Fruit fly (Drosophila melanogaster) whole organism, embryonic: ENCODE results near the gene CG34290.

ENCODE experiments used
- CG10543 ChIP-seq: fragments of 200-800 bp; sonication (Bioruptor generic); optimal IDR thresholded peaks from 3 replicates; lab custom pipeline; 2017; ENCODE audit warnings: missing biosample characterization, mild to moderate bottlenecking, missing genetic modification characterization, moderate library complexity
- CG13296 ChIP-seq: fragments of 200-800 bp; sonication (Bioruptor generic); optimal IDR thresholded peaks from 3 replicates; lab custom pipeline; 2018; ENCODE audit warnings: missing biosample characterization, mild to moderate bottlenecking, missing genetic modification characterization
- CG15073 ChIP-seq: fragments of 200-800 bp; sonication (Bioruptor generic); optimal IDR thresholded peaks from 2 replicates; lab custom pipeline; 2016; ENCODE audit warnings: missing biosample characterization, missing genetic modification characterization
- CG17829 ChIP-seq: fragments of 200-800 bp; optimal IDR thresholded peaks from 2 replicates; lab custom pipeline; 2019; ENCODE audit warnings: missing biosample characterization, mild to moderate bottlenecking, missing genetic modification characterization, moderate library complexity
- CG2116 ChIP-seq: fragments of 200-800 bp; sonication (Bioruptor generic); optimal IDR thresholded peaks from 3 replicates; lab custom pipeline; 2018; ENCODE audit warnings: missing biosample characterization, mild to moderate bottlenecking, missing genetic modification characterization
- CG2129 ChIP-seq: fragments of 200-800 bp; sonication (Bioruptor generic); IDR thresholded peaks from 2 replicates; pipeline ENCODE4 v1.3.6; 2022; ENCODE audit warnings: missing biosample characterization, missing genetic modification characterization; ENCODE audit not compliant: partially characterized antibody
- CG4360 ChIP-seq: fragments of 200-800 bp; sonication (Bioruptor generic); IDR thresholded peaks from 2 replicates; pipeline ENCODE4 v1.3.6; 2022; ENCODE audit warnings: missing biosample characterization, missing genetic modification characterization
- CG4707 ChIP-seq: fragments of 200-800 bp; sonication (Bioruptor generic); optimal IDR thresholded peaks from 2 replicates; lab custom pipeline; 2018; ENCODE audit warnings: missing biosample characterization, mild to moderate bottlenecking, missing genetic modification characterization, moderate library complexity
- CG6791 ChIP-seq: fragments of 200-800 bp; sonication (Bioruptor generic); IDR thresholded peaks from 3 replicates; pipeline ENCODE4 v1.3.6; 2022; ENCODE audit warnings: missing biosample characterization, missing genetic modification characterization; ENCODE audit not compliant: partially characterized antibody
- CG6854 ChIP-seq: fragments of 200-800 bp; sonication (Bioruptor generic); optimal IDR thresholded peaks from 3 replicates; lab custom pipeline; 2017; ENCODE audit warnings: missing biosample characterization, mild to moderate bottlenecking, missing genetic modification characterization
- CG7987 ChIP-seq: fragments of 200-800 bp; sonication (Bioruptor generic); optimal IDR thresholded peaks from 2 replicates; lab custom pipeline; 2018; ENCODE audit warnings: missing biosample characterization, mild to moderate bottlenecking, missing genetic modification characterization, moderate library complexity
- CG8290 ChIP-seq, 3 experiments: fragments of 200-800 bp; sonication (Bioruptor generic); optimal IDR thresholded peaks; 2 replicates each; lab custom pipeline; 2016 to 2019; ENCODE audit warnings: missing biosample characterization in 3 of 3, missing genetic modification characterization in 3 of 3, mild to moderate bottlenecking in 2 of 3, moderate library complexity in 1 of 3
- CG8359 ChIP-seq: fragments of 200-800 bp; sonication (Bioruptor generic); optimal IDR thresholded peaks from 2 replicates; lab custom pipeline; 2017; ENCODE audit warnings: missing biosample characterization, mild to moderate bottlenecking, missing genetic modification characterization, borderline replicate concordance
- Dip3 ChIP-seq: fragments of 200-800 bp; sonication (Bioruptor generic); optimal IDR thresholded peaks from 3 replicates; lab custom pipeline; 2016; ENCODE audit warnings: missing biosample characterization, missing genetic modification characterization
- Drgx ChIP-seq: fragments of 200-800 bp; sonication (Bioruptor generic); IDR thresholded peaks from 2 replicates; pipeline ENCODE4 v1.3.6; 2022; ENCODE audit warnings: missing biosample characterization, missing genetic modification characterization
- Ets65A ChIP-seq: fragments of 200-800 bp; sonication (Bioruptor generic); peaks from one replicate; lab custom pipeline; 2016; ENCODE audit warnings: missing biosample characterization, missing genetic modification characterization
- Hsf ChIP-seq: fragments of 200-800 bp; sonication (Bioruptor generic); optimal IDR thresholded peaks from 3 replicates; lab custom pipeline; 2016; ENCODE audit warnings: missing biosample characterization, missing genetic modification characterization
- Jarid2 ChIP-seq: fragments of 200-800 bp; sonication (Bioruptor generic); optimal IDR thresholded peaks from 3 replicates; lab custom pipeline; 2017; ENCODE audit warnings: mild to moderate bottlenecking, missing biosample characterization, missing genetic modification reagents, missing genetic modification characterization
- MESR4 ChIP-seq: fragments of 200-800 bp; sonication (Bioruptor generic); optimal IDR thresholded peaks from 2 replicates; lab custom pipeline; 2018; ENCODE audit warnings: missing biosample characterization, mild to moderate bottlenecking, missing genetic modification characterization, moderate library complexity
- Med ChIP-seq: fragments of 200-800 bp; sonication (Bioruptor generic); peaks from one replicate; lab custom pipeline; 2016; ENCODE audit warnings: missing biosample characterization, missing genetic modification characterization, mild to moderate bottlenecking, inconsistent platforms, moderate library complexity
- Scr ChIP-seq: fragments of 200-800 bp; sonication (Bioruptor generic); IDR thresholded peaks from 2 replicates; pipeline ENCODE4 v1.3.6; 2022; ENCODE audit warnings: missing biosample characterization, missing genetic modification characterization; ENCODE audit not compliant: partially characterized antibody
- Sry-β ChIP-seq: fragments of 200-800 bp; sonication (Bioruptor generic); optimal IDR thresholded peaks from 2 replicates; lab custom pipeline; 2018; ENCODE audit warnings: missing biosample characterization, mild to moderate bottlenecking, missing genetic modification characterization, moderate library complexity
- YL-1 ChIP-seq: fragments of 200-800 bp; sonication (Bioruptor generic); optimal IDR thresholded peaks from 3 replicates; lab custom pipeline; 2017; ENCODE audit warnings: missing biosample characterization, mild to moderate bottlenecking, missing genetic modification characterization
- ato ChIP-seq: fragments of 200-800 bp; sonication (Bioruptor generic); IDR thresholded peaks from 2 replicates; pipeline ENCODE4 v1.3.6; 2022; ENCODE audit warnings: missing biosample characterization, missing genetic modification characterization; ENCODE audit not compliant: partially characterized antibody
- bigmax ChIP-seq: fragments of 200-800 bp; sonication (Bioruptor generic); optimal IDR thresholded peaks from 2 replicates; lab custom pipeline; 2018; ENCODE audit warnings: missing biosample characterization, mild to moderate bottlenecking, missing genetic modification characterization
- bsh ChIP-seq, 2 experiments: fragments of 200-800 bp; sonication (Bioruptor generic); optimal IDR thresholded peaks; 2 replicates each; lab custom pipeline; 2017 to 2018; ENCODE audit warnings: mild to moderate bottlenecking in 2 of 2, missing biosample characterization in 2 of 2, missing genetic modification characterization in 2 of 2, moderate library complexity in 1 of 2
- chm ChIP-seq: fragments of 200-800 bp; sonication (Bioruptor generic); IDR thresholded peaks from 2 replicates; pipeline ENCODE4 v1.3.6; 2022; ENCODE audit warnings: missing biosample characterization, missing genetic modification characterization
- corto ChIP-seq: fragments of 200-800 bp; sonication (Bioruptor generic); optimal IDR thresholded peaks from 2 replicates; lab custom pipeline; 2016; ENCODE audit warnings: missing biosample characterization, mild to moderate bottlenecking, missing genetic modification characterization, moderate library complexity
- eve ChIP-seq, 2 experiments: fragments of >200 bp; optimal IDR thresholded peaks; 2 replicates each; lab custom pipeline; 2017; ENCODE audit warnings: missing biosample characterization in 2 of 2, missing genetic modification characterization in 2 of 2
- grn ChIP-seq: fragments of 200-800 bp; sonication (Bioruptor generic); optimal IDR thresholded peaks from 3 replicates; lab custom pipeline; 2017; ENCODE audit warnings: missing biosample characterization, missing genetic modification characterization
- gt ChIP-seq: fragments of 200-800 bp; sonication (Bioruptor generic); IDR thresholded peaks from 2 replicates; pipeline ENCODE4 v1.3.6; 2022; ENCODE audit warnings: missing biosample characterization, missing genetic modification characterization
- ken ChIP-seq: fragments of 200-800 bp; sonication (Bioruptor generic); IDR thresholded peaks from 3 replicates; pipeline ENCODE4 v1.3.6; 2022; ENCODE audit warnings: missing biosample characterization, missing genetic modification characterization
- knrl ChIP-seq: fragments of 200-800 bp; sonication (Bioruptor generic); IDR thresholded peaks from 3 replicates; pipeline ENCODE4 v1.3.6; 2022; ENCODE audit warnings: missing biosample characterization, missing genetic modification characterization; ENCODE audit not compliant: partially characterized antibody
- lab ChIP-seq: fragments of 200-800 bp; sonication (Bioruptor generic); optimal IDR thresholded peaks from 3 replicates; lab custom pipeline; 2017; ENCODE audit warnings: missing biosample characterization, missing genetic modification characterization, mild to moderate bottlenecking, moderate library complexity, missing genetic modification reagents
- lbe ChIP-seq: fragments of 200-800 bp; sonication (Bioruptor generic); optimal IDR thresholded peaks from 2 replicates; lab custom pipeline; 2016; ENCODE audit warnings: missing biosample characterization, mild to moderate bottlenecking, missing genetic modification characterization
- maf-S ChIP-seq: fragments of 200-800 bp; sonication (Bioruptor generic); optimal IDR thresholded peaks from 2 replicates; lab custom pipeline; 2016; ENCODE audit warnings: missing biosample characterization, missing genetic modification characterization
- mam ChIP-seq: fragments of 200-800 bp; sonication (Bioruptor generic); optimal IDR thresholded peaks from 3 replicates; lab custom pipeline; 2016; ENCODE audit warnings: missing biosample characterization, missing genetic modification characterization
- nom ChIP-seq: fragments of 200-800 bp; sonication (Bioruptor generic); optimal IDR thresholded peaks from 2 replicates; lab custom pipeline; 2017; ENCODE audit warnings: missing biosample characterization, missing genetic modification characterization, mild to moderate bottlenecking, moderate library complexity, missing genetic modification reagents
- sens ChIP-seq: fragments of 200-800 bp; sonication (Bioruptor generic); peaks from one replicate; lab custom pipeline; 2016; ENCODE audit warnings: missing biosample characterization, missing genetic modification characterization
- seq ChIP-seq: fragments of 200-800 bp; sonication (Bioruptor generic); IDR thresholded peaks from 2 replicates; pipeline ENCODE4 v1.3.6; 2022; ENCODE audit warnings: missing biosample characterization, missing genetic modification characterization
- ssp ChIP-seq: fragments of 200-800 bp; sonication (Bioruptor generic); IDR thresholded peaks from 2 replicates; pipeline ENCODE4 v1.3.6; 2022; ENCODE audit warnings: missing biosample characterization, missing genetic modification characterization
- tgo ChIP-seq: fragments of 200-800 bp; sonication (Bioruptor generic); IDR thresholded peaks from 3 replicates; pipeline ENCODE4 v1.3.6; 2022; ENCODE audit warnings: missing biosample characterization, missing genetic modification characterization
- vvl ChIP-seq: fragments of 200-800 bp; sonication (Bioruptor generic); IDR thresholded peaks from 2 replicates; pipeline ENCODE4 v1.3.6; 2022; ENCODE audit warnings: missing biosample characterization, missing genetic modification characterization
- z ChIP-seq: fragments of 200-800 bp; sonication (Bioruptor generic); IDR thresholded peaks from 3 replicates; pipeline ENCODE4 v1.3.6; 2022; ENCODE audit warnings: missing biosample characterization, missing genetic modification characterization

CG34290 gene

dm6 chr3R:24266786-24267579 is 22.6 kb downstream of the CG34290 start:
- TF ChIP-seq nom (GFP tag; lab: Kevin White, UChicago): peak; percentile 86
- TF ChIP-seq gt (GFP tag; lab: Robert Waterston, UW): no peak
- TF ChIP-seq Med: peak; percentile 33
- TF ChIP-seq lbe (GFP tag; lab: Kevin White, UChicago): peak; percentile 83
- peak; percentile 75 for TF ChIP-seq Drgx (GFP tag; lab: Robert Waterston, UW)
- peak; percentile 80 for TF ChIP-seq corto (GFP tag; lab: Kevin White, UChicago)
- peak; percentile 86 for TF ChIP-seq Ets65A
- no peak for TF ChIP-seq CG7987 (GFP tag; lab: Kevin White, UChicago)
- peak in 1 of 2 experiments; percentile 86 for TF ChIP-seq bsh (GFP tag; optimal IDR thresholded peaks at IDR 0.05; lab: Kevin White, UChicago)

- TF ChIP-seq Scr (GFP tag; lab: Robert Waterston, UW): peak; percentile 48; the same call in 1 of the 2 replicates
- TF ChIP-seq grn (GFP tag; lab: Kevin White, UChicago): peak; percentile 34
- no peak for TF ChIP-seq ken (GFP tag; lab: Robert Waterston, UW)
- TF ChIP-seq mam (GFP tag; lab: Kevin White, UChicago): no peak
- no peak for TF ChIP-seq z (GFP tag; lab: Robert Waterston, UW)
- TF ChIP-seq CG6854: no peak
- TF ChIP-seq MESR4: no peak
- no peak for TF ChIP-seq CG8290 (GFP tag; optimal IDR thresholded peaks at IDR 0.05; lab: Kevin White, UChicago)
- peak in 1 of 2 experiments; percentile 9 for TF ChIP-seq CG8290 (tag; optimal IDR thresholded peaks at IDR 0.05; lab: Kevin White, UChicago)
- 0 out of 2 replicates have a peak, but pooled peaks have one; percentile 1 for TF ChIP-seq vvl (GFP tag; lab: Robert Waterston, UW)
- TF ChIP-seq Hsf (GFP tag; lab: Kevin White, UChicago): no peak
- TF ChIP-seq knrl (GFP tag; lab: Robert Waterston, UW): no peak
- TF ChIP-seq CG4360: no peak
- TF ChIP-seq Dip3 (GFP tag; lab: Kevin White, UChicago): no peak
- no peak; the same call in 1 of the 2 replicates for TF ChIP-seq ato (GFP tag; lab: Robert Waterston, UW)
- TF ChIP-seq eve (GFP tag; optimal IDR thresholded peaks at IDR 0.05; lab: Kevin White, UChicago): peak in 1 of 2 experiments; percentile 16
- TF ChIP-seq CG2116 (GFP tag; lab: Kevin White, UChicago): no peak
- 0 out of 3 replicates have a peak, but pooled peaks have one; percentile 6 for TF ChIP-seq CG6791 (GFP tag; lab: Robert Waterston, UW)
- TF ChIP-seq Med: peak; percentile 51
- no peak for TF ChIP-seq chm (GFP tag; lab: Robert Waterston, UW)
- no peak for TF ChIP-seq CG8359 (GFP tag; lab: Kevin White, UChicago)
- peak; percentile 44 for TF ChIP-seq CG10543 (GFP tag; lab: Kevin White, UChicago)
- no peak for TF ChIP-seq Jarid2 (GFP tag; lab: Kevin White, UChicago)
- TF ChIP-seq tgo (GFP tag; lab: Robert Waterston, UW): no peak
- TF ChIP-seq CG17829: no peak
- no peak for TF ChIP-seq Sry-β (GFP tag; lab: Kevin White, UChicago)
- no peak for TF ChIP-seq ssp (GFP tag; lab: Robert Waterston, UW)
- no peak for TF ChIP-seq CG2129 (GFP tag; lab: Robert Waterston, UW)
- peak; percentile 33 for TF ChIP-seq CG13296 (GFP tag; lab: Kevin White, UChicago)
- peak; percentile 32 for TF ChIP-seq lab (GFP tag; lab: Kevin White, UChicago)
- TF ChIP-seq CG4707 (GFP tag; lab: Kevin White, UChicago): no peak
- TF ChIP-seq CG15073 (GFP tag; lab: Kevin White, UChicago): no peak
- TF ChIP-seq YL-1 (GFP tag; lab: Kevin White, UChicago): no peak
- no peak for TF ChIP-seq maf-S
- TF ChIP-seq bigmax (GFP tag; lab: Kevin White, UChicago): no peak
- no peak for TF ChIP-seq seq
- peak; percentile 66 for TF ChIP-seq sens
Observed at dm6 chr3R:24264414-24265363, 24.9 kb downstream of the CG34290 start.
